Fruit fly (Drosophila melanogaster) whole organism, embryonic: ENCODE data around the gene Sirt6.

Experiments
- Abd-B ChIP-seq: fragments of 200-800 bp; sonication (Bioruptor generic); optimal IDR thresholded peaks from 2 replicates; lab custom pipeline; 2018; ENCODE audit warnings: missing biosample characterization, mild to moderate bottlenecking, missing genetic modification characterization, moderate library complexity
- Ada2b ChIP-seq: fragments of 200-800 bp; sonication (Bioruptor generic); IDR thresholded peaks from 2 replicates; pipeline ENCODE4 v1.3.6; 2022; ENCODE audit warnings: missing biosample characterization, missing genetic modification characterization
- BEAF-32 ChIP-seq: fragments of 200-800 bp; sonication (Bioruptor generic); optimal IDR thresholded peaks from 3 replicates; lab custom pipeline; 2017; ENCODE audit warnings: missing biosample characterization, missing genetic modification characterization, mild to moderate bottlenecking, moderate library complexity, missing genetic modification reagents
- CG10543 ChIP-seq: fragments of 200-800 bp; sonication (Bioruptor generic); optimal IDR thresholded peaks from 3 replicates; lab custom pipeline; 2017; ENCODE audit warnings: missing biosample characterization, mild to moderate bottlenecking, missing genetic modification characterization, moderate library complexity
- CG11085 ChIP-seq: fragments of 200-800 bp; sonication (Bioruptor generic); IDR thresholded peaks from 2 replicates; pipeline ENCODE4 v1.3.6; 2022; ENCODE audit warnings: missing biosample characterization, missing genetic modification characterization
- CG12071 ChIP-seq: fragments of 200-800 bp; sonication (Bioruptor generic); optimal IDR thresholded peaks from 3 replicates; lab custom pipeline; 2018; ENCODE audit warnings: missing biosample characterization, mild to moderate bottlenecking, missing genetic modification characterization
- CG12769 ChIP-seq: fragments of 200-800 bp; sonication (Bioruptor generic); optimal IDR thresholded peaks from 2 replicates; lab custom pipeline; 2019; ENCODE audit warnings: missing biosample characterization, mild to moderate bottlenecking, missing genetic modification characterization, moderate library complexity
- CG12942 ChIP-seq: fragments of 200-800 bp; sonication (Bioruptor generic); optimal IDR thresholded peaks from 3 replicates; lab custom pipeline; 2016; ENCODE audit warnings: missing biosample characterization, missing genetic modification characterization
- CG13424 ChIP-seq: fragments of 200-800 bp; sonication (Bioruptor generic); optimal IDR thresholded peaks from 2 replicates; lab custom pipeline; 2019; ENCODE audit warnings: missing biosample characterization, mild to moderate bottlenecking, missing genetic modification characterization, moderate library complexity
- CG14710 ChIP-seq: fragments of 200-800 bp; sonication (Bioruptor generic); optimal IDR thresholded peaks from 3 replicates; lab custom pipeline; 2019; ENCODE audit warnings: missing biosample characterization, mild to moderate bottlenecking, missing genetic modification characterization, moderate library complexity
- CG1529 ChIP-seq: fragments of 200-800 bp; sonication (Bioruptor generic); optimal IDR thresholded peaks from 3 replicates; lab custom pipeline; 2018; ENCODE audit warnings: missing biosample characterization, missing genetic modification characterization
- CG30403 ChIP-seq: fragments of 200-800 bp; sonication (Bioruptor generic); optimal IDR thresholded peaks from 3 replicates; lab custom pipeline; 2016; ENCODE audit warnings: missing biosample characterization, missing genetic modification characterization
- CG4424 ChIP-seq: fragments of 200-800 bp; sonication (Bioruptor generic); optimal IDR thresholded peaks from 3 replicates; lab custom pipeline; 2016; ENCODE audit warnings: missing biosample characterization, missing genetic modification characterization
- CG6765 ChIP-seq: fragments of 200-800 bp; sonication (Bioruptor generic); optimal IDR thresholded peaks from 3 replicates; lab custom pipeline; 2017; ENCODE audit warnings: missing biosample characterization, mild to moderate bottlenecking, missing genetic modification characterization
- CG9609 ChIP-seq: fragments of 200-800 bp; sonication (Bioruptor generic); optimal IDR thresholded peaks from 3 replicates; lab custom pipeline; 2016; ENCODE audit warnings: missing biosample characterization, missing genetic modification characterization
- CG9797 ChIP-seq: fragments of 200-800 bp; sonication (Bioruptor generic); optimal IDR thresholded peaks from 3 replicates; lab custom pipeline; 2018; ENCODE audit warnings: missing biosample characterization, mild to moderate bottlenecking, missing genetic modification characterization
- Dek ChIP-seq: fragments of 200-800 bp; sonication (Bioruptor generic); optimal IDR thresholded peaks from 3 replicates; lab custom pipeline; 2019; ENCODE audit warnings: missing biosample characterization, mild to moderate bottlenecking, missing genetic modification characterization, moderate library complexity
- Dp ChIP-seq: fragments of 200-800 bp; sonication (Bioruptor generic); optimal IDR thresholded peaks from 2 replicates; lab custom pipeline; 2018; ENCODE audit warnings: missing biosample characterization, mild to moderate bottlenecking, missing genetic modification characterization, moderate library complexity
- GATAe ChIP-seq: fragments of 200-800 bp; sonication (Bioruptor generic); conservative IDR thresholded peaks from 2 replicates; pipeline ENCODE4 v1.3.6; 2022; ENCODE audit warnings: missing biosample characterization, missing genetic modification characterization
- H2.0 ChIP-seq: fragments of 200-800 bp; sonication (Bioruptor generic); IDR thresholded peaks from 2 replicates; pipeline ENCODE4 v1.3.6; 2022; ENCODE audit warnings: missing biosample characterization, missing genetic modification characterization
- Hmx ChIP-seq: fragments of 200-800 bp; sonication (Bioruptor generic); optimal IDR thresholded peaks from 2 replicates; lab custom pipeline; 2016; ENCODE audit warnings: missing biosample characterization, missing genetic modification characterization
- Hr51 ChIP-seq, 2 experiments: fragments of 200-800 bp; sonication (Bioruptor generic); optimal IDR thresholded peaks; 2 replicates in 1 of 2; 3 replicates in 1 of 2; lab custom pipeline; 2016 to 2018; ENCODE audit warnings: missing biosample characterization in 2 of 2, missing genetic modification characterization in 2 of 2, mild to moderate bottlenecking in 1 of 2, moderate library complexity in 1 of 2
- Lhr ChIP-seq: fragments of 200-800 bp; sonication (Bioruptor generic); optimal IDR thresholded peaks from 3 replicates; lab custom pipeline; 2017; ENCODE audit warnings: mild to moderate bottlenecking, missing biosample characterization, missing genetic modification reagents, missing genetic modification characterization
- Ssrp ChIP-seq: fragments of 200-800 bp; sonication (Bioruptor generic); optimal IDR thresholded peaks from 2 replicates; lab custom pipeline; 2018; ENCODE audit warnings: missing biosample characterization, mild to moderate bottlenecking, missing genetic modification characterization, moderate library complexity
- Stat92E ChIP-seq, 3 experiments: fragments of >200 bp in 2 of 3; fragments of 200-800 bp in 1 of 3; sonication (Bioruptor generic) in 1 of 3; optimal IDR thresholded peaks; 2 replicates each; lab custom pipeline; 2017 to 2019; ENCODE audit warnings: missing biosample characterization in 3 of 3, missing genetic modification characterization in 3 of 3, mild to moderate bottlenecking in 1 of 3, moderate library complexity in 1 of 3
- Trl ChIP-seq, 3 experiments: fragments of >200 bp in 2 of 3; fragments of 200-800 bp in 1 of 3; sonication (Bioruptor generic) in 1 of 3; optimal IDR thresholded peaks; 2 replicates in 1 of 3; 3 replicates in 2 of 3; lab custom pipeline; 2016 to 2017; ENCODE audit warnings: missing biosample characterization in 1 of 3, missing genetic modification characterization in 1 of 3
- Xbp1 ChIP-seq: fragments of 200-800 bp; sonication (Bioruptor generic); optimal IDR thresholded peaks from 3 replicates; lab custom pipeline; 2016; ENCODE audit warnings: missing biosample characterization, mild to moderate bottlenecking, missing genetic modification characterization
- az2 ChIP-seq: fragments of 200-800 bp; sonication (Bioruptor generic); optimal IDR thresholded peaks from 3 replicates; lab custom pipeline; 2016; ENCODE audit warnings: missing biosample characterization, missing genetic modification characterization
- cas ChIP-seq: fragments of 200-800 bp; sonication (Bioruptor generic); IDR thresholded peaks from 2 replicates; pipeline ENCODE4 v1.3.6; 2022; ENCODE audit warnings: missing biosample characterization, missing genetic modification characterization
- cwo ChIP-seq: fragments of 200-800 bp; sonication (Bioruptor generic); optimal IDR thresholded peaks from 3 replicates; lab custom pipeline; 2017; ENCODE audit warnings: missing biosample characterization, missing genetic modification characterization, mild to moderate bottlenecking, moderate library complexity, missing genetic modification reagents
- fd3F ChIP-seq: fragments of 200-800 bp; sonication (Bioruptor generic); optimal IDR thresholded peaks from 2 replicates; lab custom pipeline; 2018; ENCODE audit warnings: missing biosample characterization, mild to moderate bottlenecking, missing genetic modification characterization, moderate library complexity
- fd96Cb ChIP-seq: fragments of 200-800 bp; sonication (Bioruptor generic); optimal IDR thresholded peaks from 2 replicates; lab custom pipeline; 2018; ENCODE audit warnings: missing biosample characterization, mild to moderate bottlenecking, missing genetic modification characterization, moderate library complexity
- gem ChIP-seq: fragments of 200-800 bp; sonication (Bioruptor generic); optimal IDR thresholded peaks from 2 replicates; lab custom pipeline; 2019; ENCODE audit warnings: missing biosample characterization, mild to moderate bottlenecking, missing genetic modification characterization, moderate library complexity
- gfzf ChIP-seq: fragments of 200-800 bp; sonication (Bioruptor generic); optimal IDR thresholded peaks from 2 replicates; lab custom pipeline; 2016; ENCODE audit warnings: missing biosample characterization, mild to moderate bottlenecking, missing genetic modification characterization, moderate library complexity
- gsb ChIP-seq: fragments of 200-800 bp; sonication (Bioruptor generic); IDR thresholded peaks from 2 replicates; pipeline ENCODE4 v1.3.6; 2022; ENCODE audit warnings: missing biosample characterization, missing genetic modification characterization
- ken ChIP-seq: fragments of 200-800 bp; sonication (Bioruptor generic); IDR thresholded peaks from 3 replicates; pipeline ENCODE4 v1.3.6; 2022; ENCODE audit warnings: missing biosample characterization, missing genetic modification characterization
- maf-S ChIP-seq: fragments of 200-800 bp; sonication (Bioruptor generic); optimal IDR thresholded peaks from 2 replicates; lab custom pipeline; 2016; ENCODE audit warnings: missing biosample characterization, missing genetic modification characterization
- mirr ChIP-seq: fragments of 200-800 bp; sonication (Bioruptor generic); optimal IDR thresholded peaks from 3 replicates; lab custom pipeline; 2018; ENCODE audit warnings: missing biosample characterization, mild to moderate bottlenecking, missing genetic modification characterization
- mld ChIP-seq: fragments of 200-800 bp; sonication (Bioruptor generic); IDR thresholded peaks from 3 replicates; pipeline ENCODE4 v1.3.6; 2022; ENCODE audit warnings: missing biosample characterization, missing genetic modification characterization; ENCODE audit not compliant: partially characterized antibody
- nerfin-2 ChIP-seq: fragments of 200-800 bp; sonication (Bioruptor generic); IDR thresholded peaks from 2 replicates; pipeline ENCODE4 v1.3.6; 2022; ENCODE audit warnings: missing biosample characterization, missing genetic modification characterization; ENCODE audit not compliant: partially characterized antibody
- peb ChIP-seq: fragments of 200-800 bp; sonication (Bioruptor generic); IDR thresholded peaks from 2 replicates; pipeline ENCODE4 v1.3.6; 2022; ENCODE audit warnings: missing biosample characterization, missing genetic modification characterization
- row ChIP-seq: fragments of 200-800 bp; sonication (Bioruptor generic); IDR thresholded peaks from 3 replicates; pipeline ENCODE4 v1.3.6; 2022; ENCODE audit warnings: missing biosample characterization, missing genetic modification characterization
- salm ChIP-seq: fragments of 200-800 bp; sonication (Bioruptor generic); optimal IDR thresholded peaks from 2 replicates; lab custom pipeline; 2018; ENCODE audit warnings: missing biosample characterization, mild to moderate bottlenecking, missing genetic modification characterization
- scrt ChIP-seq: fragments of 200-800 bp; sonication (Bioruptor generic); optimal IDR thresholded peaks from 2 replicates; lab custom pipeline; 2018; ENCODE audit warnings: missing biosample characterization, mild to moderate bottlenecking, missing genetic modification characterization, moderate library complexity
- sna ChIP-seq: fragments of 200-800 bp; sonication (Bioruptor generic); IDR thresholded peaks from 2 replicates; pipeline ENCODE4 v1.3.6; 2022; ENCODE audit warnings: missing biosample characterization, missing genetic modification characterization; ENCODE audit not compliant: partially characterized antibody
- sr ChIP-seq: fragments of 200-800 bp; sonication (Bioruptor generic); IDR thresholded peaks from 3 replicates; pipeline ENCODE4 v1.3.6; 2022; ENCODE audit warnings: missing biosample characterization, missing genetic modification characterization
- toy ChIP-seq: fragments of 200-800 bp; sonication (Bioruptor generic); IDR thresholded peaks from 2 replicates; pipeline ENCODE4 v1.3.6; 2022; ENCODE audit warnings: missing biosample characterization, missing genetic modification characterization
- zen ChIP-seq: fragments of 200-800 bp; sonication (Bioruptor generic); optimal IDR thresholded peaks from 3 replicates; lab custom pipeline; 2018; ENCODE audit warnings: missing biosample characterization, mild to moderate bottlenecking, missing genetic modification characterization, moderate library complexity

The Sirt6 gene

DNA sequence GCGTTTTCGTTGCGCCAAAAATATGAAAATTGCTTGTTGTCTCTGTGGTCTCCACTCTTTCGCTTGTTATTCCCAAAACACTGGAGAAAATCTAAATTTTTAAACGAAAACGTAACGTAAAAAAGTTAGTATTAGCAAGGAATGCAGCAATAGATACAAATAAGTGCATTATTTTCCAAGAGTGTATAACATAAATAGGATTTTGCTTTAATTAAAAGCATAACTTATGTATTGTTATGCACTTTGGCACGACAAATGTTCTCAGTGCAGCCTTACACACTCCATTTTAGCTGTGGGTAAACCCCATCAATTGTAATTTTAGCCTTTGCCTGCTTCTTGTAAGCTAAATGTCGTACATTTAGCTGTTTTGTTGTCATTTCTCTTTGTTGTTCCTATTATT, 14.4 kb upstream of the Sirt6 start (continued):
- no peak for TF ChIP-seq Lhr (GFP tag; lab: Kevin White, UChicago)
- TF ChIP-seq CG30403 (GFP tag; lab: Kevin White, UChicago): peak; percentile 15
- TF ChIP-seq gem (tag; lab: Kevin White, UChicago): peak; percentile 49
- TF ChIP-seq cwo (GFP tag; lab: Kevin White, UChicago): no peak

DNA sequence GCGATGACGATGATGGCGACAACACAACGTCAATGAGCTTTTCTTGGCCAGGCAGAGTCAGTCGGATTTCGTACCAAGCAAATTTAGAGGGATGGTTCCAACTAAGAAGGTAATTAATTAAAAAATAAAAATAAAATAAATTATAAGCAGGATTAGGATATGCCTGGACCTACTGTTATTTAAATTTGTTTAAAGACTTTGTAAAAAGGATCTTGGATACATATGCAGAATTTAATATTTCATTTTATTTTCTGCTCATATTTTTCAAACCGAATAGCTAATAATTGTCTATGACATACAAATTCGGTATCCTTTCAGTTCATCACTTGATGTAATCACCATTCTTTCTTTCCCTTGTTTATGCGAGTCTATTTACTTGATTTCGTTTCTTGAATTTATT, 13.2 kb upstream of the Sirt6 start:
- TF ChIP-seq toy (GFP tag; lab: Robert Waterston, UW): no peak
- TF ChIP-seq gfzf (GFP tag; lab: Kevin White, UChicago): no peak
- TF ChIP-seq Dp (GFP tag; lab: Kevin White, UChicago): no peak
- TF ChIP-seq CG4424 (GFP tag; lab: Kevin White, UChicago): no peak
- peak; percentile 40 for TF ChIP-seq row (GFP tag; lab: Robert Waterston, UW)
- TF ChIP-seq Ada2b: no peak
- TF ChIP-seq sr: no peak
- TF ChIP-seq CG12071 (GFP tag; lab: Kevin White, UChicago): no peak
- no peak for TF ChIP-seq cas (GFP tag; lab: Robert Waterston, UW)
- no peak for TF ChIP-seq maf-S (GFP tag; lab: Kevin White, UChicago)
- no peak for TF ChIP-seq gsb
- TF ChIP-seq CG9609 (GFP tag; lab: Kevin White, UChicago): no peak
- no peak for TF ChIP-seq mld (GFP tag; lab: Robert Waterston, UW)
- TF ChIP-seq Dek (tag; lab: Kevin White, UChicago): no peak
- no peak for TF ChIP-seq BEAF-32 (GFP tag; lab: Kevin White, UChicago)
- TF ChIP-seq Ssrp: peak; percentile 41
- TF ChIP-seq zen (tag; lab: Kevin White, UChicago): no peak
- no peak for TF ChIP-seq H2.0 (GFP tag; lab: Robert Waterston, UW)
- TF ChIP-seq CG13424 (tag; lab: Kevin White, UChicago): peak; percentile 51
- TF ChIP-seq Trl (optimal IDR thresholded peaks at IDR 0.05; lab: Kevin White, UChicago): no peak
- no peak for TF ChIP-seq Trl (GFP tag; optimal IDR thresholded peaks at IDR 0.05; lab: Kevin White, UChicago)
- no peak for TF ChIP-seq peb
- TF ChIP-seq fd3F (GFP tag; lab: Kevin White, UChicago): peak; percentile 9
- no peak for TF ChIP-seq CG11085
- TF ChIP-seq nerfin-2 (GFP tag; lab: Robert Waterston, UW): no peak
- no peak for TF ChIP-seq CG6765 (GFP tag; lab: Kevin White, UChicago)
- no peak for TF ChIP-seq sna
- no peak for TF ChIP-seq CG12769 (tag; lab: Kevin White, UChicago)
- no peak for TF ChIP-seq az2 (GFP tag; lab: Kevin White, UChicago)
- no peak for TF ChIP-seq ken
- TF ChIP-seq CG12942: no peak
- no peak for TF ChIP-seq CG14710 (tag; lab: Kevin White, UChicago)
- no peak for TF ChIP-seq scrt (GFP tag; lab: Kevin White, UChicago)
- TF ChIP-seq fd96Cb (tag; lab: Kevin White, UChicago): peak; percentile 20
- TF ChIP-seq Stat92E (GFP tag; optimal IDR thresholded peaks at IDR 0.05; lab: Kevin White, UChicago): no peak
- peak in 1 of 2 experiments; percentile 71 for TF ChIP-seq Hr51 (GFP tag; optimal IDR thresholded peaks at IDR 0.05; lab: Kevin White, UChicago)
- no peak for TF ChIP-seq CG1529 (GFP tag; lab: Kevin White, UChicago)
- no peak for TF ChIP-seq Abd-B (GFP tag; lab: Kevin White, UChicago)
- no peak for TF ChIP-seq CG9797 (GFP tag; lab: Kevin White, UChicago)
- no peak for TF ChIP-seq Hmx
- peak; percentile 19 for TF ChIP-seq Xbp1
- TF ChIP-seq CG10543 (GFP tag; lab: Kevin White, UChicago): no peak
- TF ChIP-seq salm (tag; lab: Kevin White, UChicago): no peak
- no peak for TF ChIP-seq mirr
- TF ChIP-seq GATAe: no peak
